Worm (Caenorhabditis elegans): ENCODE data around the gene T05B4.8.

T05B4.8 gene

DNA sequence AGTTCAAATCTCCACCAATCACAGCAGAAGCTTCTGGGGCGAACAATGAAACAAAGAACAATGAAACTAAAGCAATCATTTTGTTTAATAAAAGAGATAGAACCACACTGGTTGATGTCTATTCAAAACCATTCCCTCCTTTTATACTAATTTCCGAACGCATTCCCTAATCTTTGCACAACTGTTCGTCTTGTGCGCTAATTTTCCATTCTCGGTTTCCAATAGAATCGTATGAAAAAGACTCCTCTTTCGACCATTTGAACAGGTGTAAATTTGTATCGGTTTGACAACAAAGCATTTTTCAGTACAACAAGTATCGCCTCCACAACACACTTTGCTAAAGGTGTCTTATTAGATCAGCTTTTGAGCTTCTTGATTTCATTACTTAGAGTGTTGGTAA is at the start of gene T05B4.8:
TSS of gene T05B4.8 (minus strand) at position 101 of the 400 bp plus-strand sequence.
- no peak for TF ChIP-seq unc-62 (GFP tag; optimal IDR thresholded peaks at IDR 0.05)

DNA sequence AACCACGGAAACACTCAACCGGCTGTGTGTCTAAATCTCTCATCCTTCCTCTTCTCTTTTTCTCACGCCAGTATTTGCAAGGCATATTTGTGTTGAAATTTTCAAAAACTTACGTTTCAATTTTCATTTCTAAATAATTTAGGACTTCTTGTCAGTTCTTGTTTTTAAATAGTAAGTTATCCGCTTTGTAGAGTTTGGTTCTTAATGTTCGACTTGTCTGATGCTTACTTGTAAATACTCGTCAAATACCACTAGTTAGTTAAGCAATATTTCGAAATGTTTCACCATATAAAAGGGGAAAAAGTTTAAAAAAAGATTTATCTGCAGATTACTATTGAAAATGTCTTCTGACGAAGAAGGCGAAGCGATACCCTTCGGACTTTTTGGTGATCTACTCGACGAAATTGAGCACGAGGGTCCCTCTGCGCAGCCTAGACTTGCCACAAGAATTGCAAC is 48.6 kb upstream of the T05B4.8 start, which contains the start of gene Y45G5AM.3:
TSS of gene Y45G5AM.3 (plus strand) at position 51 of the 456 bp plus-strand sequence.
- no peak for TF ChIP-seq unc-62 (GFP tag; optimal IDR thresholded peaks at IDR 0.05)

DNA sequence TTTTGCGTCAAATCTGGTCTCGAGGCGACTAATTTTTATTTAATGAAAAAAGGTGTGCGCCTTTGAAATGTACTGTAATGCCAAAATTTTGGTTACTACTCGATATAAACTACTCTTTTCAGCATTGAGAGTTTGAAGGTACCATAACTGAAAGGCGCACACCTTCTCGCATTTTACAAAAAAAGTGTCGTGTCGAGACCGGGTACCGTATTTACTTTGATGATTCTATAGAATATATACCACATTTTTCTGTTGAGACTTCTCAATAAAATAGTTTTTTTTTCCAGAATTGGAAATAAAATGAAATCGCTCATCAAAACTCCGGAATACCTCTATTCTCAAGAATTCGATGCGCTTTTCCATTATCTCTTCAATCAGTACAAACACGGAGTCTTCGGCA is 47.0 kb upstream of the T05B4.8 start, which contains the start of gene Y45G5AM.4:
TSS of gene Y45G5AM.4 (plus strand) at position 301 of the 400 bp plus-strand sequence.
- TF ChIP-seq unc-62 (GFP tag; optimal IDR thresholded peaks at IDR 0.05): no peak

DNA sequence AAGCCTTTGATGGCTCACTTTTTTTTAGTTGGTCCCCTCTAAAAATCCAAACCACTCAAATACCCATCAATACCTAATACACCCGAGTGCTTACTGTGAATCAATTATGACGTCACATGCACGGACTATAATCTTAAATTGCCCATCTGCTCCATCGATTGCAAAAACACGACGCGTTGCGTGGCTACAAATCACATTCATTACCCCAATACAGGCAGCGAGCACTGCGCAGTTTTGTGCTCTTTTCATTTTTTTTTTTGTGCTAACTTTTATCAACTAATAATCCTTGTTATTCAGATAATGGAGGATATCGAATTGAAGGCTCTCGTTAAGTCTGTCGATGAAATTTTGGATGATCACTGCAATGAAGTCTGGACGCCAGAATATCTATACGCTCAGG is 44.1 kb upstream of the T05B4.8 start, which contains the start of gene Y45G5AM.5:
TSS of gene Y45G5AM.5 (plus strand) at position 301 of the 400 bp plus-strand sequence.
- TF ChIP-seq unc-62 (GFP tag; optimal IDR thresholded peaks at IDR 0.05): no peak

DNA sequence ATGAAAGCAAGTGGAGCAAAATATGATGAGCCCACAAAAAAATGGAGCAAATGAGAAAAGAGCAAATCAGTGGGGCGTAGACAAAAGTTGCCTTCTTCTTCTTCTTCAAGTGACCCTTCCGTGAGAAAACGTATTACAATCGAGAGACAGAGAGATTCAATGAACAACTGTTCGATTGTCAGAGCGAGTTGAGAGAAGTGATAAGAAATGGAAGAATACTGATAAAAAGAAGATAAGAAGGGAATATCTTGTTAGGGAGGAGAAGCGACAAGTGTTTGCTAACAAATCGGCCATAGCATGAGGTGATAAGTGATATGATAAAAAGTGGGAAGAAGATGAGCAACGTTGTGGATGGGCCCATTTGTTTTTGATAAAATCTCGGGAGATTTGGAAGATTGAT is 41.3 kb upstream of the T05B4.8 start:
- no peak for TF ChIP-seq unc-62 (GFP tag; optimal IDR thresholded peaks at IDR 0.05)

DNA sequence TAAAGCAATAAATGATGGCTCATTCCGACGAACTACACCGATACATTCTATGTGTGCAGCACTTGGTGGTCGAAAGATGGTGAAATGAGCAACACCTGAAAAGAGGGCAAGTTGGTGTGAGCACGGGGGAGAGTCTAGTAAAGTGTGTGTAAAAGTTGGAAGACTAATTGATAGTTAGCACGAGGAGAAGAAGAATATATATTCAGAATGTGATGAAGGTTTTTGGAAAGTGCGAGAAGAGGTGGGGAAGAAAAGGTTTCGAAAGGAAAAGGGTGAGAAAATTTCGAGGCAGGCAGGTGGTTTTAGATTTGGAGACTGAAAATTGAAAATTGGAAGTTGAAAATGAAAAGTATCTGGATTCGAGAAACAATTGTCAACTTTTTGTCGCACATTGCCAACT is 36.2 kb upstream of the T05B4.8 start, which contains the start of gene Y45G5AM.6:
TSS of gene Y45G5AM.6 (minus strand) at position 101 of the 400 bp plus-strand sequence.
- TF ChIP-seq unc-62 (GFP tag; optimal IDR thresholded peaks at IDR 0.05): no peak

DNA sequence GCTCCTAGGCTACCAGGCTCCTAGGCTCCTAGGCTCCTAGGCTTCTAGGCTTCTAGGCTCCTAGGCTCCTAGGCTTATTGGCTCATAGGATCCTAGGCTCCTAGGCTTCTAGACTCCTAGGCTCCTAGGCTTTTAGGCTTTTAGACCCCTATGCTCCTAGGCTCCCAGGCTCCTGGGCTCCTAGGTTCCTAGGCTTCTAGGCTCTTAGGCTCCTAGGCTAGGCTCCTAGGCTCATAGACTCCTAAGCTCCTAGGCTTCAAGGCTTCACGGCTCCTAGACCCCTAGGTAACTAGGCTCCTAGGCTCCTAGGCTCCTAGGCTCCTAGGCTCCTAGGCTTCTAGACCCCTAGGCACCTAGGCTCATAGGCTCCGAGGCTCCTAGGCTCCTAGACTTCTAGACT is 35.4 kb upstream of the T05B4.8 start:
- TF ChIP-seq unc-62 (GFP tag; optimal IDR thresholded peaks at IDR 0.05): no peak

DNA sequence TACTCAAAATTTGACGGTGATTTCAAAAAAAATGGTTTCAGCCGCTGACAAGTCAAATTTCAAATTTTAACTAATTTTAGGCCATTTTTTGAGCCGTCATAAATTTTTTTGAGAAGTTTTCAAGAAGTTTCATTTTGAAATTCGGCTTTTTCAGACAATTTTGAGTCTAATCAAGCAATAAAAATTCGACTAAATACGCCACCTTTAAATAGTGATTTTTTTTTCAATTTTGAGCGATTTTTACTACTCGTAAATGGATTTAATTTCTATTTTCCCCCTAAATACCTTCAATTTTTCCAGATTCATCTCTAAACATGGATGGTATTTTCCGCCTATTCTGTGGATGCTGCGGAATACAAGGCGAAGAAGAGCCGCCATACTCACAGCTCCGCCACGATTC is 28.2 kb upstream of the T05B4.8 start, which contains the start of gene Y45G5AL.1:
TSS of gene Y45G5AL.1 (plus strand) at position 301 of the 400 bp plus-strand sequence.
- TF ChIP-seq unc-62 (GFP tag; optimal IDR thresholded peaks at IDR 0.05): no peak

DNA sequence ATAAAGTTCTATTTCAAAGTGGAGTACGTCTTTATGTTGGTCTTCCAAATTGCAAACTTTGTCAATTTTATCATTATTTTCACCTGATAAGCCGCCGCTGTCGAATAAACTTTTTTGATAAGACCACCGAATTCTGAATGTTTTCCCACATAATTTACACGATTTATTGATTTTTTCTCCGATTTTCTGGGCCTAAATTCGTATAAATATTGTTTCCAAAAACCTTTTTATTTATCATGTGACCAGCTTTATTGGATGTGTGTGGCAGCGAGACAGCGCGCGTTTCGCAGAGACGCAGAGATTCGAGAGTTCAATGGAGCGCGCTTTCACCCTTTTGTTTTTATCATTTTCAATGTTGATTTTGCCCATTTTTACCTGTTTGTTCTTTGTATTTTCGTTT is 27.1 kb upstream of the T05B4.8 start:
- no peak for TF ChIP-seq unc-62 (GFP tag; optimal IDR thresholded peaks at IDR 0.05)

DNA sequence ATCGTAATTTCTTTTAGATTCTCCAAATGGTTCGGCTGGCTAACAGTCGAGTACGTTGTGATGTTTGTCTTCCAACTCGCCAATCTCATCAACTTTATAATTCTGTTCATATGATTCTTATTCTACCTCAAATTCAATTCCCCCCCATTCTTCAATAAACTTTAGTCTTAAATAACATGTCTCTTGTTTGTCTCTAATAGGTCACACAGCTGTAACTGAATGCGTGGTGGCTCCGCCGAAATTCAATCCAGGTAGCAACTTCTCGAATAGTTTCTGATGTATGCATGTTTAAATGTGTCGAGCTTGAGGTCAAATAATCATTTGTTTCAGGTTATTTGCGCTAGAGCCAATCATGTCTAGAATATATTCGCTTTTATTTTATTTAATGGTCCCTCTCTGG is 22.7 kb upstream of the T05B4.8 start, which contains the start of gene lgc-29:
TSS of gene lgc-29 (plus strand) at position 301 of the 400 bp plus-strand sequence.
- TF ChIP-seq unc-62 (GFP tag; optimal IDR thresholded peaks at IDR 0.05): no peak

DNA sequence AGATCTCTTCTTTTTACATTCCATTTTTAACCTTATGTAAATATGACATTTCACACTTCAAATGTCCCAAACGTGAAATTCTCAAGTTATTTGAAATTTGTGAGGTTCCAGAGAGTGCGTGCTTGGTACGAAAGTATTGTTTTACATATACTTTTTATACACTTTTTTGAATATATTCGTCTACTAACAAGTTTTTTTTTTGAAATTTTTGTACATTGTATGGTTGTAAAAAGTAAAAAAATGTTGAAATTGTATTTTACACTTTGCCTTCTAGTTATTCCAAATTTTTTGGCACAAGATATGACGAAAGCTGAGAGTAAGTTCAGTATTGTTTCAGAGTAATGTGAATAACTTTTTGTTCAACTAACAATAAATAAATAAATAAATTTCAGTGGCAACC is 18.8 kb upstream of the T05B4.8 start, which contains the start of gene lgc-1:
TSS of gene lgc-1 (plus strand) at position 301 of the 400 bp plus-strand sequence.
- TF ChIP-seq unc-62 (GFP tag; optimal IDR thresholded peaks at IDR 0.05): no peak

DNA sequence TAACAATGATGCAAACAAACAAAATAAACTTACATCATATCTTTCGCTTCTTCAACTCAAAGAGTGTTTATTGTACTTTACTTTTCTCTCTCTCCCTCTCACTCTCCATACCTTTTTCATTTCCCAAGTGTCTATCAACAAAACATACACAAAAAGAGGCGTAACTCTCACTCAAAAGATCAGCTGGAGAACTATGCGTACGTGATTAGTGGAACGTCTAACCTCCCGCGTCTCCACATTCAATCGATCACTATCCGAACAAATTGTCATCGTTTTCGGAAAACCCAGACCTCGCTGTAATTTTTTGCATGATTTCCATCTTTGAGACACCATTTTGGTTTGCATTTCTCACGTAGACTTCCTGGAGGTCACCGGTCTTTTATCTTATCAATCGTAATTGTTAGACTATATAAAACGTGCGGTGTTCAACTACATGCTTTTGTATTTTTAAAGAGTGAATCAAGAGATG is 15.5 kb upstream of the T05B4.8 start, which contains the start of gene nhr-57:
TSS of gene nhr-57 (plus strand) at position 419 of the 469 bp plus-strand sequence.
- TF ChIP-seq unc-62 (GFP tag; optimal IDR thresholded peaks at IDR 0.05): no peak

DNA sequence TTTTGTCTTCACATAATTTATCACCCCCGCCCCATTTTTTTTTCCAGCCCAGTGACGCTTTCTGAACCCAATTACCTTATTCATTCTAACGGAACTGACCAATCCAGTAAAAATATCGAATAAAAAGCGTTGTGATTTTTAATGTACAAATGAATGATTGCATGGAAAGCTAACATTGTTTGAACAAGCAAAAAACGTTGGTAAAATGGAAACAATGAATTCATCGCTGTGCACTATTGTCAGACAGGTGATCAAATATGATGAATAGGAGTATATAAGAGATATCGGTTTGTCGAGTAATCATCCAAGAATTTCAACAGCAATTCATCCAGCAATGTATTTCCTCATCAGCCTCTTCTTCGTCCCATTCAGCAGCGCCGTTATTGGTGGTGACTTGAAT is 13.6 kb upstream of the T05B4.8 start, which contains the start of gene phat-4:
TSS of gene phat-4 (plus strand) at position 301 of the 400 bp plus-strand sequence.
- TF ChIP-seq unc-62 (GFP tag; optimal IDR thresholded peaks at IDR 0.05): no peak

DNA sequence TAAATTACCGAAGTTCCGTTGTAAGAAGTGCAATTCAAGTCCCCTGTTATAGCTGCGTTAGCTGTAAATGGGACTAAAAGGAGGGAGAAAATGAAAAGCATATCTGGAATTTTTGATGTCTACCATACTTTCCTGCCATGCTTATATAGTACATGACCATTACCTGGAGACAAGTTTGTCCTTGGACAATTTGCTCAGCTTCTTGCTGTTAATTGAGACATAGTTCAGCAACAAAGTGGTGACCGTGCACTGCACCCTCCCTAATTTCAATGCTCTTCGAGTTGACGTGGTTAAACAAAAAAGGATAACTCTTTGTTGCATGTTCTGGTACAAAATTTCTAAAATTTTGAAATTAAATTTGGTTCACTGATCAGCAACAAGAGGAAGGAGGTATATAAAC is 11.5 kb upstream of the T05B4.8 start, which contains the start of gene T05B4.13:
TSS of gene T05B4.13 (minus strand) at position 101 of the 400 bp plus-strand sequence.
- TF ChIP-seq unc-62 (GFP tag; optimal IDR thresholded peaks at IDR 0.05): no peak

DNA sequence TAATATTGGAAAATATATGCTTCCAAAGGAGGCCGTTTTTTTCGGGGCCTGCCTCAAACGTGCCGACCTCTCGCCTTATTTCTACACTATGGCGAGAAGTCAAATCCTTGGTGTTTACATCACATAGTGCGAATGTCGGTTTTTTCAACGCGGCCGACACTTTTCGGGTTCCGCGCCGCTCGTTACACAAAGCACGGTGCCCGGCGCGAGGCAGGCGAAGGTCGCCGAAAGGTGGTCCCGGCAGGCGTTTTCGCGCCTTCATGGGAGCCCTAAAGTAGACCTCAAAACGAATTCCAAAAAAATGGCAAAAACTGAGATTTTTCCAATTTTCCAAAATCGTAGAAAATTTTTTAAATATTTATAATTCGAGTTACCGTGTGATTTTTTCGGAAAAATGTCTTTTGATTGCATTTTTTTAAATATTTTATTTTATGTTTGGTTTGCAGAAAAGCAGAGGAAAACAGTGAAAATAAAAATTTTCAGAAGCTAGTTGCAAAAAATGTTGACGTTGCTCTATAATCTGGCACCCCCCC is 9.6 kb upstream of the T05B4.8 start, which contains the start of gene T05B4.12:
TSS of gene T05B4.12 (minus strand) at position 483 of the 533 bp plus-strand sequence.
- TF ChIP-seq unc-62 (GFP tag; optimal IDR thresholded peaks at IDR 0.05): no peak

DNA sequence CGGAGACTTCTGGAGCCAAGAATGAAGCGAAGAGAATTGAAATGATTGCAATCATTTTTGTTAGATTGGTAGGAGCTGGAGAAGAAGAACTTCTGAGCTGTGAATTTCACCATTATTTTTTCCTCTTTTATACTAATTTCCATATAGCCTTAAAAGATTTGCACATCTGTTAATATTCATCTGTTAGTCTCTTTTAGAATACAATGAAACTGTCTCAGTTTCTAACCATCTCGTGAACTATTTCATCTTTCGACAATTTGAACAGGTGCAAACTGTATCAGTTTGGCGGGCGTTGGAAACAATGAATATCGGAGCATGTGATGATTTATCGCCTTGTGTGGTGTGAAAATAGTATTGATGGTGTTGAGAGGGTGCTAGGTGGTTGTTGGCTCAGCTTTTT is 6.4 kb upstream of the T05B4.8 start, which contains the start of gene phat-5:
TSS of gene phat-5 (minus strand) at position 101 of the 400 bp plus-strand sequence.
- no peak for TF ChIP-seq unc-62 (GFP tag; optimal IDR thresholded peaks at IDR 0.05)

DNA sequence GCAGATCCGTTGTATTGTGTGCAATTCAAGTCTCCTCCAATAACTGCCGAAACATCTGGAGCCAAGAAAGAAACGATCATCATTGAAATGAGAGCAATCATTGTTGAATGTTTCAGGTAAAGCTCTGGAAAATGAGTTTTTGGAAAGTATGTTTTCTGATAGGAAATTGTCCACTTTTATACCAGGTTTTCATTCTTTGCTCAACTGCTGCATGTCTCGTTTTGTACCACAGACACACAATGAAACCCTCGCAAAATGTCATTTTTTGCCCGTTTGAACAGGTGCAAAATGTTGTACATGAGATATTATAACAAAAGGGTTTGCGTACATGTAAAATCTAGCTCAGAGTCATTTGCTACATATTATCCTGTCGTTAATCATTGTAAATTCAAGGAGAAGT is 4.7 kb upstream of the T05B4.8 start, which contains the start of gene T05B4.10:
TSS of gene T05B4.10 (minus strand) at position 101 of the 400 bp plus-strand sequence.
- TF ChIP-seq unc-62 (GFP tag; optimal IDR thresholded peaks at IDR 0.05): no peak
